Worm (Caenorhabditis elegans) whole organism, L2 larva: ENCODE measurements around the gene C35A5.8.

ENCODE experiments used
- R02D3.7 ChIP-seq: fragments of 150-350 bp; optimal IDR thresholded peaks from 2 replicates; lab custom pipeline; 2014; ENCODE audit warnings: missing biosample characterization, missing genetic modification characterization
- ama-1 ChIP-seq: fragments of 150-350 bp; optimal IDR thresholded peaks from 2 replicates; lab custom pipeline; 2018; ENCODE audit warnings: inconsistent platforms
- egl-27 ChIP-seq: sonication (generic microtip); optimal IDR thresholded peaks from 3 replicates; lab custom pipeline; 2017; ENCODE audit warnings: missing biosample characterization, missing genetic modification reagents, missing genetic modification characterization
- fos-1 ChIP-seq: fragments of 150-350 bp; optimal IDR thresholded peaks from 2 replicates; lab custom pipeline; 2014; ENCODE audit warnings: missing biosample characterization, missing genetic modification characterization
- lin-11 ChIP-seq: fragments of 150-350 bp; sonication (generic microtip); optimal IDR thresholded peaks from 2 replicates; lab custom pipeline; 2014; ENCODE audit warnings: missing biosample characterization, missing genetic modification characterization, inconsistent platforms, mixed read lengths
- nhr-11 ChIP-seq: fragments of 150-350 bp; optimal IDR thresholded peaks from 2 replicates; lab custom pipeline; 2014; ENCODE audit warnings: missing biosample characterization, missing genetic modification characterization
- nhr-12 ChIP-seq: fragments of 150-350 bp; optimal IDR thresholded peaks from 2 replicates; lab custom pipeline; 2014; ENCODE audit warnings: missing biosample characterization, missing genetic modification characterization
- nhr-237 ChIP-seq: fragments of 150-350 bp; optimal IDR thresholded peaks from 2 replicates; lab custom pipeline; 2014; ENCODE audit warnings: missing biosample characterization, missing genetic modification characterization
- snpc-4 ChIP-seq: fragments of 150-350 bp; optimal IDR thresholded peaks from 2 replicates; lab custom pipeline; 2014; ENCODE audit warnings: missing biosample characterization, missing genetic modification characterization
- unc-55 ChIP-seq: fragments of 150-350 bp; sonication (generic microtip); optimal IDR thresholded peaks from 3 replicates; lab custom pipeline; 2014; ENCODE audit warnings: missing biosample characterization, missing genetic modification reagents, missing genetic modification characterization
- ztf-11 ChIP-seq: sonication (generic microtip); optimal IDR thresholded peaks from 2 replicates; lab custom pipeline; 2017; ENCODE audit warnings: missing biosample characterization, missing genetic modification characterization

ce11 chrV:10532725-10533124 is 7.0 kb upstream of the C35A5.8 start, which contains the start of gene txt-10:
- TF ChIP-seq egl-27 (tag; lab: Kevin White, UChicago) = no peak
- TF ChIP-seq ztf-11 (tag; lab: Kevin White, UChicago) = no peak
- no peak for TF ChIP-seq lin-11 (tag; lab: Kevin White, UChicago)
- no peak for TF ChIP-seq nhr-12 (tag; lab: Kevin White, UChicago)
- TF ChIP-seq fos-1 = no peak
- no peak for TF ChIP-seq nhr-237 (tag; lab: Kevin White, UChicago)
- no peak for TF ChIP-seq snpc-4
- no peak for TF ChIP-seq unc-55 (GFP tag; lab: Kevin White, UChicago)
- no peak for TF ChIP-seq ama-1 (lab: Kevin White, UChicago)
- no peak for TF ChIP-seq R02D3.7
- TF ChIP-seq nhr-11 (tag; lab: Kevin White, UChicago) = no peak
